In genomic region chrX:12808085-12808922, ce11 we compare ENCODE assay signal across 4 worm cellular contexts.
A peak's percentile ranks its signal among the peaks of the same experiment; 100 is the strongest.
TF ChIP-seq lines count a peak whose summit lies in the region.

nhr-27 (minus strand) TSS chrX:12808318.

TF ChIP-seq in whole organism, L1 larva, 84 proteins besides CTCF, POLR2A, EP300 and RAD21 (continues in another document):
- TF ChIP-seq unc-62 (GFP tag; optimal IDR thresholded peaks at IDR 0.05; lab: Kevin White, UChicago): no peak
- peak; percentile 81 for TF ChIP-seq blmp-1 (tag; optimal IDR thresholded peaks at IDR 0.05; lab: Kevin White, UChicago)
- TF ChIP-seq fos-1 (tag; optimal IDR thresholded peaks at IDR 0.05; lab: Kevin White, UChicago): no peak
- TF ChIP-seq skn-1 (tag; optimal IDR thresholded peaks at IDR 0.05; lab: Kevin White, UChicago): peak; percentile 6
- TF ChIP-seq alr-1 (tag; optimal IDR thresholded peaks at IDR 0.05; lab: Kevin White, UChicago; ENCODE audit: borderline replicate concordance): no peak
- TF ChIP-seq mef-2 (tag; optimal IDR thresholded peaks at IDR 0.05; lab: Kevin White, UChicago): no peak
- TF ChIP-seq nhr-71 (tag; optimal IDR thresholded peaks at IDR 0.05; lab: Kevin White, UChicago): no peak
- TF ChIP-seq zip-4 (GFP tag; optimal IDR thresholded peaks at IDR 0.05; lab: Kevin White, UChicago): no peak
- peak; percentile 35 for TF ChIP-seq unc-130 (tag; optimal IDR thresholded peaks at IDR 0.05; lab: Kevin White, UChicago)
- TF ChIP-seq irx-1 (tag; optimal IDR thresholded peaks at IDR 0.05; lab: Kevin White, UChicago): no peak
- TF ChIP-seq C04F5.9 (tag; optimal IDR thresholded peaks at IDR 0.05; lab: Kevin White, UChicago): no peak
- peak in 1 of 6 experiments; percentile 87 for TF ChIP-seq elt-3 (tag; optimal IDR thresholded peaks at IDR 0.05; lab: Kevin White, UChicago)
- TF ChIP-seq ceh-82 (tag; optimal IDR thresholded peaks at IDR 0.05; lab: Kevin White, UChicago): no peak
- peak in 1 of 3 experiments; percentile 5 for TF ChIP-seq dpl-1 (GFP tag; optimal IDR thresholded peaks at IDR 0.05; lab: Kevin White, UChicago)
- TF ChIP-seq lin-35 (GFP tag; optimal IDR thresholded peaks at IDR 0.05; lab: Kevin White, UChicago): peak in 1 of 2 experiments; percentile 50
- TF ChIP-seq sup-37 (GFP tag; optimal IDR thresholded peaks at IDR 0.05; lab: Kevin White, UChicago): no peak
- peak; percentile 28; the same call in 1 of the 2 replicates for TF ChIP-seq nhr-19 (GFP tag; conservative IDR thresholded peaks at IDR 0.05; lab: Robert Waterston, UW)
- TF ChIP-seq nhr-76 (tag; optimal IDR thresholded peaks at IDR 0.05; lab: Kevin White, UChicago): no peak
- peak in 1 of 2 experiments; percentile 11 for TF ChIP-seq mdl-1 (tag; optimal IDR thresholded peaks at IDR 0.05; lab: Kevin White, UChicago)
- no peak for TF ChIP-seq grh-1 (GFP tag; IDR thresholded peaks at IDR 0.05; lab: Robert Waterston, UW)
- TF ChIP-seq sox-4 (tag; optimal IDR thresholded peaks at IDR 0.05; lab: Kevin White, UChicago): no peak
- no peak for TF ChIP-seq ces-1 (GFP tag; optimal IDR thresholded peaks at IDR 0.05; lab: Kevin White, UChicago)
- no peak for TF ChIP-seq lin-13 (GFP tag; optimal IDR thresholded peaks at IDR 0.05; lab: Kevin White, UChicago)

TF ChIP-seq in whole organism, L2 larva, 48 proteins besides CTCF, POLR2A, EP300 and RAD21:
- TF ChIP-seq ama-1 (optimal IDR thresholded peaks at IDR 0.05; lab: Kevin White, UChicago): no peak
- peak; percentile 52 for TF ChIP-seq blmp-1 (tag; optimal IDR thresholded peaks at IDR 0.05; lab: Kevin White, UChicago; ENCODE audit: insufficient read depth)
TF ChIP-seq in whole organism, L2 larva: peak in this region for 1.

TF ChIP-seq in whole organism, L4 larva, 104 proteins besides CTCF, POLR2A, EP300 and RAD21:
- peak; percentile 71 for TF ChIP-seq aha-1 (tag; lab: Kevin White, UChicago)
- TF ChIP-seq hlh-30 (tag; optimal IDR thresholded peaks at IDR 0.05; lab: Kevin White, UChicago; ENCODE audit: insufficient read depth): peak; percentile 19
- TF ChIP-seq lin-29 (GFP tag; IDR thresholded peaks at IDR 0.05; lab: Robert Waterston, UW): no peak
- peak in 1 of 2 experiments; percentile 91 for TF ChIP-seq unc-62 (GFP tag; optimal IDR thresholded peaks at IDR 0.05 in 1 of 2; lab: Kevin White, UChicago)
- no peak for TF ChIP-seq unc-62 (tag; optimal IDR thresholded peaks at IDR 0.05; lab: Kevin White, UChicago)
- TF ChIP-seq unc-130 (GFP tag; optimal IDR thresholded peaks at IDR 0.05; lab: Kevin White, UChicago): no peak
- TF ChIP-seq dmd-6 (GFP tag; IDR thresholded peaks at IDR 0.05; lab: Robert Waterston, UW): peak; percentile 27

TF ChIP-seq in whole organism, young adult, 124 proteins besides CTCF, POLR2A, EP300 and RAD21:
- TF ChIP-seq hmg-1.2 (GFP tag; IDR thresholded peaks at IDR 0.05; lab: Robert Waterston, UW): no peak
- no peak for TF ChIP-seq cebp-1 (GFP tag; IDR thresholded peaks at IDR 0.05; lab: Robert Waterston, UW)
- TF ChIP-seq cebp-1 (tag; optimal IDR thresholded peaks at IDR 0.05; lab: Kevin White, UChicago): peak; percentile 12
